Worm (Caenorhabditis elegans) whole organism, late embryonic: ENCODE data around the gene wdr-5.3.

Experiments used
- C38D4.7 ChIP-seq: fragments of 200-800 bp; sonication (Bioruptor generic); optimal IDR thresholded peaks from 2 replicates; lab custom pipeline; 2018; ENCODE audit warnings: mild to moderate bottlenecking, missing genetic modification characterization, moderate library complexity, missing compliant biosample characterization
- T23F11.4 ChIP-seq: fragments of 200-800 bp; sonication (Bioruptor generic); optimal IDR thresholded peaks from 2 replicates; lab custom pipeline; 2018; ENCODE audit warnings: mild to moderate bottlenecking, missing genetic modification characterization, missing compliant biosample characterization
- Y22D7AL.16 ChIP-seq: sonication (generic microtip); optimal IDR thresholded peaks from 2 replicates; lab custom pipeline; 2016; ENCODE audit warnings: missing genetic modification characterization, missing compliant biosample characterization
- ceh-18 ChIP-seq: sonication (generic microtip); optimal IDR thresholded peaks from 2 replicates; lab custom pipeline; 2016; ENCODE audit warnings: missing genetic modification characterization, missing compliant biosample characterization
- ceh-19 ChIP-seq: fragments of 200-800 bp; sonication (Bioruptor generic); optimal IDR thresholded peaks from 2 replicates; lab custom pipeline; 2018; ENCODE audit warnings: mild to moderate bottlenecking, missing genetic modification characterization, missing compliant biosample characterization
- ceh-2 ChIP-seq: sonication (generic microtip); optimal IDR thresholded peaks from 2 replicates; lab custom pipeline; 2016; ENCODE audit warnings: missing genotype, missing genetic modification characterization, missing compliant biosample characterization
- ceh-24 ChIP-seq: sonication (generic microtip); optimal IDR thresholded peaks from 2 replicates; lab custom pipeline; 2016; ENCODE audit warnings: mild to moderate bottlenecking, missing genetic modification characterization, missing compliant biosample characterization
- ceh-48 ChIP-seq: sonication (generic microtip); optimal IDR thresholded peaks from 2 replicates; lab custom pipeline; 2016; ENCODE audit warnings: missing genetic modification characterization, inconsistent platforms, missing compliant biosample characterization
- che-1 ChIP-seq: sonication (generic microtip); optimal IDR thresholded peaks from 2 replicates; lab custom pipeline; 2016; ENCODE audit warnings: mild to moderate bottlenecking, missing genetic modification characterization, missing compliant biosample characterization
- dmd-4 ChIP-seq: sonication (generic microtip); optimal IDR thresholded peaks from 2 replicates; lab custom pipeline; 2016; ENCODE audit warnings: borderline replicate concordance, missing genetic modification characterization, missing compliant biosample characterization
- dve-1 ChIP-seq: sonication (generic microtip); optimal IDR thresholded peaks from 2 replicates; lab custom pipeline; 2017; ENCODE audit warnings: antibody characterized with exemption, mild to moderate bottlenecking, missing genetic modification characterization, missing compliant biosample characterization
- elt-2 ChIP-seq: sonication (generic microtip); optimal IDR thresholded peaks from 2 replicates; lab custom pipeline; 2016; ENCODE audit warnings: missing genetic modification reagents, missing genetic modification characterization, missing compliant biosample characterization
- elt-4 ChIP-seq: sonication (generic microtip); optimal IDR thresholded peaks from 2 replicates; lab custom pipeline; 2016; ENCODE audit warnings: missing genetic modification characterization, missing compliant biosample characterization
- fax-1 ChIP-seq: sonication (generic microtip); optimal IDR thresholded peaks from 2 replicates; lab custom pipeline; 2016; ENCODE audit warnings: missing genotype, missing genetic modification characterization, missing compliant biosample characterization
- fkh-6 ChIP-seq: sonication (generic microtip); optimal IDR thresholded peaks from 2 replicates; lab custom pipeline; 2016; ENCODE audit warnings: missing genetic modification characterization, missing compliant biosample characterization
- gmeb-2 ChIP-seq: sonication (generic microtip); optimal IDR thresholded peaks from 2 replicates; lab custom pipeline; 2016; ENCODE audit warnings: missing genetic modification characterization, inconsistent platforms, missing compliant biosample characterization
- hlh-30 ChIP-seq: sonication (generic microtip); optimal IDR thresholded peaks from 2 replicates; lab custom pipeline; 2017; ENCODE audit warnings: antibody characterized with exemption, missing genetic modification characterization, missing compliant biosample characterization; ENCODE audit not compliant: insufficient read depth
- hlh-8 ChIP-seq: sonication (generic microtip); optimal IDR thresholded peaks from 2 replicates; lab custom pipeline; 2016; ENCODE audit warnings: missing genotype, missing genetic modification characterization, missing compliant biosample characterization
- madf-2 ChIP-seq: sonication (generic microtip); optimal IDR thresholded peaks from 2 replicates; lab custom pipeline; 2017; ENCODE audit warnings: missing genetic modification characterization, missing compliant biosample characterization
- mec-3 ChIP-seq: sonication (generic microtip); optimal IDR thresholded peaks from 2 replicates; lab custom pipeline; 2016; ENCODE audit warnings: borderline replicate concordance, missing genetic modification characterization, missing compliant biosample characterization
- nfya-1 ChIP-seq: sonication (generic microtip); optimal IDR thresholded peaks from 2 replicates; lab custom pipeline; 2017; ENCODE audit warnings: missing genetic modification characterization, mild to moderate bottlenecking, missing compliant biosample characterization, antibody characterized with exemption, moderate library complexity
- npax-4 ChIP-seq: sonication (generic microtip); optimal IDR thresholded peaks from 2 replicates; lab custom pipeline; 2016; ENCODE audit warnings: missing genetic modification characterization, missing compliant biosample characterization
- odd-2 ChIP-seq: sonication (generic microtip); optimal IDR thresholded peaks from 2 replicates; lab custom pipeline; 2017; ENCODE audit warnings: antibody characterized with exemption, mild to moderate bottlenecking, missing genetic modification characterization, missing compliant biosample characterization
- pat-9 ChIP-seq: fragments of 200-800 bp; sonication (Bioruptor generic); optimal IDR thresholded peaks from 2 replicates; lab custom pipeline; 2018; ENCODE audit warnings: mild to moderate bottlenecking, missing genetic modification characterization, moderate library complexity, missing compliant biosample characterization
- pha-4 ChIP-seq: fragments of 150-350 bp; optimal IDR thresholded peaks from 2 replicates; lab custom pipeline; 2018; ENCODE audit warnings: missing biosample characterization, missing genetic modification reagents, missing genetic modification characterization
- pqm-1 ChIP-seq: sonication (generic microtip); optimal IDR thresholded peaks from 2 replicates; lab custom pipeline; 2016; ENCODE audit warnings: missing genetic modification characterization, missing compliant biosample characterization
- ref-2 ChIP-seq: sonication (generic microtip); optimal IDR thresholded peaks from 2 replicates; lab custom pipeline; 2016; ENCODE audit warnings: missing genetic modification characterization, missing compliant biosample characterization
- rnt-1 ChIP-seq: sonication (generic microtip); optimal IDR thresholded peaks from 2 replicates; lab custom pipeline; 2016; ENCODE audit warnings: missing genetic modification characterization, missing compliant biosample characterization
- sox-4 ChIP-seq: sonication (generic microtip); optimal IDR thresholded peaks from 2 replicates; lab custom pipeline; 2017; ENCODE audit warnings: mild to moderate bottlenecking, missing genetic modification characterization, inconsistent platforms, missing compliant biosample characterization
- tbx-7 ChIP-seq: sonication (generic microtip); optimal IDR thresholded peaks from 2 replicates; lab custom pipeline; 2016; ENCODE audit warnings: missing genotype, missing genetic modification characterization, missing compliant biosample characterization
- unc-42 ChIP-seq: sonication (generic microtip); optimal IDR thresholded peaks from 2 replicates; lab custom pipeline; 2016; ENCODE audit warnings: missing genotype, missing genetic modification characterization, missing compliant biosample characterization
- unc-55 ChIP-seq: sonication (generic microtip); optimal IDR thresholded peaks from 2 replicates; lab custom pipeline; 2017; ENCODE audit warnings: missing biosample characterization, missing genetic modification reagents, missing genetic modification characterization
- zip-5 ChIP-seq: sonication (generic microtip); optimal IDR thresholded peaks from 2 replicates; lab custom pipeline; 2016; ENCODE audit warnings: missing genetic modification characterization, missing compliant biosample characterization

The wdr-5.3 gene

ce11 chrV:10726691-10727090, 10.2 kb upstream of the wdr-5.3 start:
- TF ChIP-seq elt-2 (peak; percentile 88), npax-4 (no peak)

- TF ChIP-seq ceh-18 (peak; percentile 73), ref-2 (tag; lab: Kevin White, UChicago) (no peak), pat-9 (tag; lab: Kevin White, UChicago) (no peak), hlh-8 (tag; lab: Kevin White, UChicago) (no peak), sox-4 (tag; lab: Kevin White, UChicago) (no peak), tbx-7 (no peak), fkh-6 (no peak), odd-2 (no peak), rnt-1 (tag; lab: Kevin White, UChicago) (peak; percentile 19), ceh-19 (GFP tag; lab: Kevin White, UChicago) (no peak), madf-2 (tag; lab: Kevin White, UChicago) (no peak), unc-55 (GFP tag; lab: Kevin White, UChicago) (peak; percentile 92), nfya-1 (tag; lab: Kevin White, UChicago) (peak; percentile 32), zip-5 (tag; lab: Kevin White, UChicago) (no peak)
Observed at ce11 chrV:10727651-10728050, 9.3 kb upstream of the wdr-5.3 start.

- TF ChIP-seq hlh-30 (tag; lab: Kevin White, UChicago) (peak; percentile 7), dve-1 (tag; lab: Kevin White, UChicago) (peak; percentile 66), elt-2 (peak; percentile 45), pqm-1 (peak; percentile 21), gmeb-2 (tag; lab: Kevin White, UChicago) (no peak)
- TF ChIP-seq, all 69 proteins: peak for 4
Observed at ce11 chrV:10729456-10729904, 7.4 kb upstream of the wdr-5.3 start.

ce11 chrV:10730824-10731416, 6.0 kb upstream of the wdr-5.3 start:
- TF ChIP-seq unc-55 (GFP tag; lab: Kevin White, UChicago): peak; percentile 47
- TF ChIP-seq elt-4 (tag; lab: Kevin White, UChicago): no peak

- TF ChIP-seq che-1 (tag; lab: Kevin White, UChicago) (no peak), ceh-48 (tag; lab: Kevin White, UChicago) (no peak), ceh-2 (tag; lab: Kevin White, UChicago) (no peak), elt-2 (peak; percentile 94)
- TF ChIP-seq, all 69 proteins: peak for 1
Observed at ce11 chrV:10731989-10732472, 4.9 kb upstream of the wdr-5.3 start, which contains the start of gene T28B11.1. TSS of gene T28B11.1 (minus strand) at chrV:10732422.

ce11 chrV:10741357-10741756, 4.4 kb downstream of the wdr-5.3 start, which contains the start of gene ZC302.3:
TSS of gene ZC302.3 (minus strand) at chrV:10741457.
- TF ChIP-seq dmd-4 (tag; lab: Kevin White, UChicago) (no peak), Y22D7AL.16 (tag; lab: Kevin White, UChicago) (no peak), ceh-24 (tag; lab: Kevin White, UChicago) (no peak), npax-4 (no peak), unc-42 (no peak), che-1 (tag; lab: Kevin White, UChicago) (no peak), mec-3 (tag; lab: Kevin White, UChicago) (no peak), madf-2 (tag; lab: Kevin White, UChicago) (no peak), ceh-48 (tag; lab: Kevin White, UChicago) (no peak), hlh-30 (tag; lab: Kevin White, UChicago) (no peak), hlh-8 (tag; lab: Kevin White, UChicago) (no peak), pha-4 (tag; lab: Kevin White, UChicago) (no peak), C38D4.7 (GFP tag; lab: Kevin White, UChicago) (no peak), nfya-1 (tag; lab: Kevin White, UChicago) (no peak), fkh-6 (no peak), T23F11.4 (GFP tag; lab: Kevin White, UChicago) (no peak), fax-1 (no peak)
